Fruit fly (Drosophila melanogaster) whole organism, prepupa: ENCODE measurements around the gene TAF1B.

Experiments
- CG10631 ChIP-seq: fragments of 200-800 bp; sonication (Bioruptor generic); optimal IDR thresholded peaks from 2 replicates; lab custom pipeline; 2016; ENCODE audit warnings: missing biosample characterization, missing genetic modification characterization
- CG10669 ChIP-seq: fragments of 200-800 bp; sonication (Bioruptor generic); optimal IDR thresholded peaks from 3 replicates; lab custom pipeline; 2018; ENCODE audit warnings: missing biosample characterization, mild to moderate bottlenecking, missing genetic modification characterization, moderate library complexity
- CG11294 ChIP-seq: fragments of 200-800 bp; sonication (Bioruptor generic); IDR thresholded peaks from 2 replicates; pipeline ENCODE4 v1.3.6; 2022; ENCODE audit warnings: missing biosample characterization, missing genetic modification characterization
- CG11762 ChIP-seq: fragments of 200-800 bp; sonication (Bioruptor generic); optimal IDR thresholded peaks from 3 replicates; lab custom pipeline; 2016; ENCODE audit warnings: missing biosample characterization, missing genetic modification characterization; ENCODE audit not compliant: insufficient read depth
- CG15336 ChIP-seq: fragments of 200-800 bp; sonication (Bioruptor generic); IDR thresholded peaks from 2 replicates; pipeline ENCODE4 v1.3.6; 2022; ENCODE audit warnings: missing biosample characterization, missing genetic modification characterization
- CG1621 ChIP-seq: fragments of 200-800 bp; sonication (Bioruptor generic); optimal IDR thresholded peaks from 3 replicates; lab custom pipeline; 2018; ENCODE audit warnings: missing biosample characterization, mild to moderate bottlenecking, missing genetic modification characterization
- CG16779 ChIP-seq: fragments of 200-800 bp; sonication (Bioruptor generic); optimal IDR thresholded peaks from 3 replicates; lab custom pipeline; 2017; ENCODE audit warnings: missing biosample characterization, mild to moderate bottlenecking, missing genetic modification characterization
- CG31627 ChIP-seq: fragments of 200-800 bp; sonication (Bioruptor generic); optimal IDR thresholded peaks from 3 replicates; lab custom pipeline; 2016; ENCODE audit warnings: missing biosample characterization, missing genetic modification characterization
- CG32006 ChIP-seq: fragments of 200-800 bp; sonication (Bioruptor generic); optimal IDR thresholded peaks from 3 replicates; lab custom pipeline; 2017; ENCODE audit warnings: missing biosample characterization, mild to moderate bottlenecking, missing genetic modification characterization
- CG34406 ChIP-seq: fragments of 200-800 bp; sonication (Bioruptor generic); optimal IDR thresholded peaks from 3 replicates; lab custom pipeline; 2016; ENCODE audit warnings: missing biosample characterization, missing genetic modification characterization
- CG3919 ChIP-seq: fragments of 200-800 bp; sonication (Bioruptor generic); optimal IDR thresholded peaks from 3 replicates; lab custom pipeline; 2016; ENCODE audit warnings: missing biosample characterization, missing genetic modification characterization
- CG6163 ChIP-seq: fragments of 200-800 bp; sonication (Bioruptor generic); IDR thresholded peaks from 3 replicates; pipeline ENCODE4 v1.3.6; 2022; ENCODE audit warnings: missing biosample characterization, missing genetic modification characterization
- CG6276 ChIP-seq: fragments of 200-800 bp; sonication (Bioruptor generic); optimal IDR thresholded peaks from 2 replicates; lab custom pipeline; 2017; ENCODE audit warnings: missing biosample characterization, mild to moderate bottlenecking, missing genetic modification characterization
- CG6792 ChIP-seq: fragments of 200-800 bp; sonication (Bioruptor generic); optimal IDR thresholded peaks from 3 replicates; lab custom pipeline; 2016; ENCODE audit warnings: missing biosample characterization, missing genetic modification characterization
- CG6808 ChIP-seq: fragments of 200-800 bp; sonication (Bioruptor generic); optimal IDR thresholded peaks from 3 replicates; lab custom pipeline; 2017; ENCODE audit warnings: missing biosample characterization, missing genetic modification characterization, mild to moderate bottlenecking, moderate library complexity, missing genetic modification reagents
- CG6854 ChIP-seq: fragments of 200-800 bp; sonication (Bioruptor generic); optimal IDR thresholded peaks from 2 replicates; lab custom pipeline; 2017; ENCODE audit warnings: missing biosample characterization, mild to moderate bottlenecking, missing genetic modification characterization
- CG8119 ChIP-seq: fragments of 200-800 bp; sonication (Bioruptor generic); IDR thresholded peaks from 3 replicates; pipeline ENCODE4 v1.3.6; 2022; ENCODE audit warnings: missing biosample characterization, missing genetic modification characterization
- CG8319 ChIP-seq: fragments of 200-800 bp; sonication (Bioruptor generic); optimal IDR thresholded peaks from 3 replicates; lab custom pipeline; 2016; ENCODE audit warnings: missing biosample characterization, missing genetic modification characterization
- CG8632 ChIP-seq: fragments of 200-800 bp; sonication (Bioruptor generic); optimal IDR thresholded peaks from 3 replicates; lab custom pipeline; 2016; ENCODE audit warnings: missing biosample characterization, missing genetic modification characterization
- CG9139 ChIP-seq: fragments of 200-800 bp; sonication (Bioruptor generic); optimal IDR thresholded peaks from 3 replicates; lab custom pipeline; 2017; ENCODE audit warnings: missing biosample characterization, mild to moderate bottlenecking, missing genetic modification characterization
- Eip75B ChIP-seq: fragments of 200-800 bp; sonication (Bioruptor generic); optimal IDR thresholded peaks from 3 replicates; lab custom pipeline; 2016; ENCODE audit warnings: missing biosample characterization, missing genetic modification characterization
- Eip78C ChIP-seq: fragments of 200-800 bp; sonication (Bioruptor generic); peaks from one replicate; lab custom pipeline; 2016; ENCODE audit warnings: missing biosample characterization, missing genetic modification characterization
- Eip93F ChIP-seq: fragments of 200-800 bp; sonication (Bioruptor generic); optimal IDR thresholded peaks from 2 replicates; lab custom pipeline; 2016; ENCODE audit warnings: missing biosample characterization, mild to moderate bottlenecking, missing genetic modification characterization
- Ets21C ChIP-seq: fragments of 200-800 bp; sonication (Bioruptor generic); optimal IDR thresholded peaks from 3 replicates; lab custom pipeline; 2016; ENCODE audit warnings: missing biosample characterization, missing genetic modification characterization
- Ets96B ChIP-seq: fragments of 200-800 bp; optimal IDR thresholded peaks from 2 replicates; lab custom pipeline; 2019; ENCODE audit warnings: missing biosample characterization, mild to moderate bottlenecking, missing genetic modification characterization, moderate library complexity
- Gug ChIP-seq: fragments of 200-800 bp; sonication (Bioruptor generic); IDR thresholded peaks from 2 replicates; pipeline ENCODE4 v1.3.6; 2022; ENCODE audit warnings: missing biosample characterization, missing genetic modification characterization
- Hr38 ChIP-seq: sonication (Bioruptor generic); optimal IDR thresholded peaks from 2 replicates; lab custom pipeline; 2016; ENCODE audit warnings: missing biosample characterization, missing genetic modification characterization
- Hr4 ChIP-seq: fragments of 200-800 bp; sonication (Bioruptor generic); optimal IDR thresholded peaks from 3 replicates; lab custom pipeline; 2016; ENCODE audit warnings: missing biosample characterization, missing genetic modification characterization
- Lpt ChIP-seq: fragments of 200-800 bp; sonication (Bioruptor generic); optimal IDR thresholded peaks from 3 replicates; lab custom pipeline; 2016; ENCODE audit warnings: missing biosample characterization, missing genetic modification characterization
- Met ChIP-seq: fragments of 200-800 bp; sonication (Bioruptor generic); optimal IDR thresholded peaks from 3 replicates; lab custom pipeline; 2016; ENCODE audit warnings: missing biosample characterization, missing genetic modification characterization
- OdsH ChIP-seq: fragments of 200-800 bp; sonication (Bioruptor generic); optimal IDR thresholded peaks from 3 replicates; lab custom pipeline; 2016; ENCODE audit warnings: missing biosample characterization, missing genetic modification characterization
- Sox102F ChIP-seq: fragments of 200-800 bp; sonication (Bioruptor generic); optimal IDR thresholded peaks from 2 replicates; lab custom pipeline; 2016; ENCODE audit warnings: missing biosample characterization, mild to moderate bottlenecking, missing genetic modification characterization
- Sox14 ChIP-seq: fragments of 200-800 bp; sonication (Bioruptor generic); optimal IDR thresholded peaks from 3 replicates; lab custom pipeline; 2016; ENCODE audit warnings: missing biosample characterization, missing genetic modification characterization
- achi ChIP-seq: fragments of 200-800 bp; sonication (Bioruptor generic); optimal IDR thresholded peaks from 3 replicates; lab custom pipeline; 2016; ENCODE audit warnings: missing biosample characterization, missing genetic modification characterization
- acj6 ChIP-seq: fragments of 200-800 bp; sonication (Bioruptor generic); optimal IDR thresholded peaks from 3 replicates; lab custom pipeline; 2016; ENCODE audit warnings: missing biosample characterization, missing genetic modification characterization
- cyc ChIP-seq: fragments of 200-800 bp; sonication (Bioruptor generic); optimal IDR thresholded peaks from 3 replicates; lab custom pipeline; 2016; ENCODE audit warnings: missing biosample characterization, missing genetic modification characterization
- dac ChIP-seq: fragments of 200-800 bp; sonication (Bioruptor generic); optimal IDR thresholded peaks from 2 replicates; lab custom pipeline; 2017; ENCODE audit warnings: missing biosample characterization, mild to moderate bottlenecking, missing genetic modification characterization
- dsx ChIP-seq: fragments of 200-800 bp; optimal IDR thresholded peaks from 3 replicates; lab custom pipeline; 2019; ENCODE audit warnings: missing biosample characterization, mild to moderate bottlenecking, missing genetic modification characterization, moderate library complexity; ENCODE audit not compliant: poor library complexity, severe bottlenecking
- eg ChIP-seq: fragments of 200-800 bp; sonication (Bioruptor generic); IDR thresholded peaks from 3 replicates; pipeline ENCODE4 v1.3.6; 2022; ENCODE audit warnings: missing biosample characterization, missing genetic modification characterization
- esn ChIP-seq: fragments of 200-800 bp; sonication (Bioruptor generic); optimal IDR thresholded peaks from 2 replicates; lab custom pipeline; 2016; ENCODE audit warnings: missing biosample characterization, mild to moderate bottlenecking, missing genetic modification characterization, moderate library complexity
- fd59A ChIP-seq: fragments of 200-800 bp; sonication (Bioruptor generic); optimal IDR thresholded peaks from 2 replicates; lab custom pipeline; 2017; ENCODE audit warnings: missing biosample characterization, mild to moderate bottlenecking, missing genetic modification characterization, missing genetic modification reagents
- net ChIP-seq: fragments of 200-800 bp; sonication (Bioruptor generic); optimal IDR thresholded peaks from 3 replicates; lab custom pipeline; 2016; ENCODE audit warnings: missing biosample characterization, missing genetic modification characterization
- salr ChIP-seq, 2 experiments: fragments of 200-800 bp; sonication (Bioruptor generic); optimal IDR thresholded peaks; 3 replicates each; lab custom pipeline; 2016 to 2018; ENCODE audit warnings: missing biosample characterization in 2 of 2, missing genetic modification characterization in 2 of 2, mild to moderate bottlenecking in 1 of 2
- spab ChIP-seq: fragments of 200-800 bp; sonication (Bioruptor generic); optimal IDR thresholded peaks from 2 replicates; lab custom pipeline; 2017; ENCODE audit warnings: missing biosample characterization, mild to moderate bottlenecking, missing genetic modification characterization, missing genetic modification reagents
- ss ChIP-seq, 2 experiments: fragments of 200-800 bp; sonication (Bioruptor generic); optimal IDR thresholded peaks; 2 replicates in 1 of 2; 3 replicates in 1 of 2; lab custom pipeline; 2017 to 2018; ENCODE audit warnings: mild to moderate bottlenecking in 2 of 2, missing biosample characterization in 2 of 2, missing genetic modification characterization in 2 of 2, moderate library complexity in 1 of 2
- svp ChIP-seq: fragments of 200-800 bp; sonication (Bioruptor generic); peaks from one replicate; lab custom pipeline; 2016; ENCODE audit warnings: missing biosample characterization, missing genetic modification characterization
- topi ChIP-seq: fragments of 200-800 bp; sonication (Bioruptor generic); optimal IDR thresholded peaks from 3 replicates; lab custom pipeline; 2016; ENCODE audit warnings: missing biosample characterization, missing genetic modification characterization
- vri ChIP-seq: fragments of 200-800 bp; sonication (Bioruptor generic); optimal IDR thresholded peaks from 3 replicates; lab custom pipeline; 2016; ENCODE audit warnings: missing biosample characterization, mild to moderate bottlenecking, missing genetic modification characterization

TAF1B gene

DNA sequence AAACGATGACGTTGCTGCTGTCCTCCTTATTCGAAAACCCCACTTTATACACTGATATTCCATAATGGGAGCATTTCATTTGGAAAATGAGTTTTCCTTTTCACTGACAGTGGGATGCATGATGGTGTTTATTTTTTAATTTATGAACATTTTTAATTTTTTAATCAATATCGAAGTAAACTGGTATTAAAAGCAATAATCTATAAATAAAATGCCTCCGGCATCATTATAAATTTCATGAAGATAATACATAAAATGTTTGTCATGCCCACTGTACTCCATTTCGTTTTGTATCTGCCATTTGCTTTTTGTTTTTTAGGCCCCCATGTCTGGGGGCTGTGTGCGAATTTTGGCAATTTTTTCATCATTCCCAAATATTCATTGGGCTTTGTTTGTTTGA lies 13.9 kb downstream of the TAF1B start (continued):
- no peak for TF ChIP-seq dac (GFP tag; lab: Kevin White, UChicago)
- TF ChIP-seq CG6854 (GFP tag; lab: Kevin White, UChicago), result no peak
- TF ChIP-seq svp (GFP tag; lab: Kevin White, UChicago), result no peak
- no peak for TF ChIP-seq CG16779 (tag; lab: Kevin White, UChicago)
- TF ChIP-seq CG9139 (GFP tag; lab: Kevin White, UChicago), result no peak
- TF ChIP-seq CG11294, result peak; percentile 52
- no peak for TF ChIP-seq ss (GFP tag; optimal IDR thresholded peaks at IDR 0.05; lab: Kevin White, UChicago)
- TF ChIP-seq eg (GFP tag; lab: Robert Waterston, UW), result peak; percentile 93
- peak; percentile 60 for TF ChIP-seq CG10631 (GFP tag; lab: Kevin White, UChicago)
- peak; percentile 47 for TF ChIP-seq Ets96B (tag; lab: Kevin White, UChicago)
- peak; percentile 26 for TF ChIP-seq Ets21C
- TF ChIP-seq Eip78C (GFP tag; lab: Kevin White, UChicago), result peak; percentile 93
- TF ChIP-seq vri (GFP tag; lab: Kevin White, UChicago), result peak; percentile 16
- peak; percentile 1 for TF ChIP-seq CG11762 (GFP tag; lab: Kevin White, UChicago)
- TF ChIP-seq esn (GFP tag; lab: Kevin White, UChicago), result peak; percentile 76
- peak; percentile 92 for TF ChIP-seq CG15336
- TF ChIP-seq Lpt (GFP tag; lab: Kevin White, UChicago), result peak; percentile 70
- TF ChIP-seq OdsH, result peak; percentile 76
- peak; percentile 78 for TF ChIP-seq net (GFP tag; lab: Kevin White, UChicago)
- peak; percentile 66 for TF ChIP-seq topi (GFP tag; lab: Kevin White, UChicago)
- no peak; the same call in none of the 3 replicates for TF ChIP-seq CG6163 (GFP tag; lab: Robert Waterston, UW)
- peak; percentile 51 for TF ChIP-seq CG8319 (GFP tag; lab: Kevin White, UChicago)
- peak; percentile 66 for TF ChIP-seq Met (GFP tag; lab: Kevin White, UChicago)
- peak; percentile 25 for TF ChIP-seq dsx (GFP tag; lab: Kevin White, UChicago)
- TF ChIP-seq salr (GFP tag; optimal IDR thresholded peaks at IDR 0.05; lab: Kevin White, UChicago), result peak in 1 of 2 experiments; percentile 67
- TF ChIP-seq cyc (GFP tag; lab: Kevin White, UChicago), result peak; percentile 54
- TF ChIP-seq Gug (GFP tag; lab: Robert Waterston, UW), result peak; percentile 63
- TF ChIP-seq acj6 (GFP tag; lab: Kevin White, UChicago), result peak; percentile 54
- TF ChIP-seq CG8119, result peak; percentile 92
- TF ChIP-seq CG6792, result peak; percentile 62
- TF ChIP-seq spab (GFP tag; lab: Kevin White, UChicago), result no peak
- TF ChIP-seq CG6276, result peak; percentile 81

DNA sequence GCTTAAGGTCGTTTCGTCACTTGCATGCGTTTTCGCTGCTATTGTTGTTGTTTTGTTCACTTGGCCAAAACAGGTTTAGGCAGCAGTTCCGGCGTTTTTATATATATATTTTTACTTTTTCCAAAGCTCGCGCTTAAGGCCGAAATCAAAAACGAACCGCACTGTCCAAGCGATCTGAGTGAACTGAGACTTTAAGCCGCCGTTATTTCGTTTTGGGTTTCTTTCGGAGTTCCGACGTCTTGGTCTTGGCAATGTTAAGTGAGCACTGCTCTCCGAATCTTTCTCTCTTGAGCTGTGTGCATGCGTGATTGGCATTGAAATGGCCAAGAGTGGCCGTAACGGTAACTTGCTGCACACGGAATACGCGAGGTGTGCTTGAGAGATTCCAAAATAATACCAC lies 18.5 kb downstream of the TAF1B start, which contains the start of gene knk:
Gene knk (minus strand): TSS at position 188 of the 400 bp plus-strand sequence.
- no peak for TF ChIP-seq Met (GFP tag; lab: Kevin White, UChicago)
- no peak for TF ChIP-seq CG10669 (GFP tag; lab: Kevin White, UChicago)
- peak; percentile 41 for TF ChIP-seq Sox102F (GFP tag; lab: Kevin White, UChicago)
- TF ChIP-seq Sox14 (GFP tag; lab: Kevin White, UChicago), result no peak
- TF ChIP-seq cyc (GFP tag; lab: Kevin White, UChicago), result no peak
- no peak for TF ChIP-seq Hr38 (GFP tag; lab: Kevin White, UChicago)
- no peak for TF ChIP-seq CG6163 (GFP tag; lab: Robert Waterston, UW)
- TF ChIP-seq CG10631 (GFP tag; lab: Kevin White, UChicago), result no peak
- no peak for TF ChIP-seq fd59A
- peak; percentile 16 for TF ChIP-seq esn (GFP tag; lab: Kevin White, UChicago)
- no peak for TF ChIP-seq CG11294
- no peak for TF ChIP-seq topi (GFP tag; lab: Kevin White, UChicago)
- TF ChIP-seq CG6808, result peak; percentile 34
- no peak; the same call in 1 of the 2 replicates for TF ChIP-seq CG15336
- TF ChIP-seq CG6792, result no peak
- TF ChIP-seq Eip78C (GFP tag; lab: Kevin White, UChicago), result peak; percentile 63
- peak; percentile 15 for TF ChIP-seq Eip93F (GFP tag; lab: Kevin White, UChicago)
- peak; percentile 56 for TF ChIP-seq Lpt (GFP tag; lab: Kevin White, UChicago)
- TF ChIP-seq dsx (GFP tag; lab: Kevin White, UChicago), result peak; percentile 38
- peak; percentile 45 to 90 for TF ChIP-seq ss (GFP tag; optimal IDR thresholded peaks at IDR 0.05; lab: Kevin White, UChicago)
- no peak for TF ChIP-seq OdsH
- no peak for TF ChIP-seq achi (GFP tag; lab: Kevin White, UChicago)
- no peak for TF ChIP-seq net (GFP tag; lab: Kevin White, UChicago)
- no peak for TF ChIP-seq CG31627
- TF ChIP-seq CG16779 (tag; lab: Kevin White, UChicago), result no peak
- TF ChIP-seq Hr4 (GFP tag; lab: Kevin White, UChicago), result no peak
- peak; percentile 86 for TF ChIP-seq CG1621 (tag; lab: Kevin White, UChicago)
- TF ChIP-seq CG3919, result no peak
- no peak for TF ChIP-seq CG32006 (GFP tag; lab: Kevin White, UChicago)
- TF ChIP-seq CG6854 (GFP tag; lab: Kevin White, UChicago), result peak; percentile 70
- TF ChIP-seq CG34406 (GFP tag; lab: Kevin White, UChicago), result no peak
- no peak for TF ChIP-seq CG8632 (GFP tag; lab: Kevin White, UChicago)
- TF ChIP-seq Eip75B (GFP tag; lab: Kevin White, UChicago), result peak; percentile 16
